Worm (Caenorhabditis elegans) whole organism, L1 larva: Measurements from ENCODE around the gene par-5.

Source experiments
- aly-2 ChIP-seq: fragments of 150-350 bp; optimal IDR thresholded peaks from 2 replicates; lab custom pipeline; 2014; ENCODE audit warnings: missing biosample characterization, missing genetic modification characterization
- egl-13 ChIP-seq: sonication (generic microtip); optimal IDR thresholded peaks from 2 replicates; lab custom pipeline; 2016; ENCODE audit warnings: missing genotype, missing genetic modification reagents, missing genetic modification characterization, missing compliant biosample characterization
- jun-1 ChIP-seq: fragments of 150-350 bp; optimal IDR thresholded peaks from 2 replicates; lab custom pipeline; 2014; ENCODE audit warnings: missing biosample characterization, missing genetic modification reagents, missing genetic modification characterization
- mdl-1 ChIP-seq, 2 experiments: fragments of 150-350 bp; optimal IDR thresholded peaks; 2 replicates each; lab custom pipeline; 2014 to 2017; ENCODE audit warnings: missing biosample characterization in 2 of 2, missing genetic modification characterization in 2 of 2, inconsistent platforms in 1 of 2
- mep-1 ChIP-seq: fragments of 150-350 bp; optimal IDR thresholded peaks from 2 replicates; lab custom pipeline; 2014; ENCODE audit warnings: missing biosample characterization, missing genetic modification characterization
- nhr-11 ChIP-seq: fragments of 150-350 bp; optimal IDR thresholded peaks from 2 replicates; lab custom pipeline; 2014; ENCODE audit warnings: missing biosample characterization, missing genetic modification characterization
- nhr-237 ChIP-seq: fragments of 150-350 bp; optimal IDR thresholded peaks from 2 replicates; lab custom pipeline; 2014; ENCODE audit warnings: missing biosample characterization, missing genetic modification characterization
- nhr-28 ChIP-seq: fragments of 150-350 bp; optimal IDR thresholded peaks from 2 replicates; lab custom pipeline; 2014; ENCODE audit warnings: missing biosample characterization, missing genetic modification characterization
- nhr-77 ChIP-seq: fragments of 150-350 bp; optimal IDR thresholded peaks from 2 replicates; lab custom pipeline; 2014; ENCODE audit warnings: missing biosample characterization, missing genetic modification characterization
- nhr-84 ChIP-seq: sonication (generic microtip); optimal IDR thresholded peaks from 2 replicates; lab custom pipeline; 2017; ENCODE audit warnings: missing biosample characterization, missing genetic modification characterization
- tlp-1 ChIP-seq: fragments of 150-350 bp; optimal IDR thresholded peaks from 2 replicates; lab custom pipeline; 2014; ENCODE audit warnings: missing biosample characterization, missing genetic modification characterization
- ztf-11 ChIP-seq, 2 experiments: sonication (generic microtip); optimal IDR thresholded peaks; 2 replicates each; lab custom pipeline; 2016 to 2017; ENCODE audit warnings: missing genetic modification characterization in 2 of 2, missing biosample characterization in 1 of 2, missing compliant biosample characterization in 1 of 2

DNA sequence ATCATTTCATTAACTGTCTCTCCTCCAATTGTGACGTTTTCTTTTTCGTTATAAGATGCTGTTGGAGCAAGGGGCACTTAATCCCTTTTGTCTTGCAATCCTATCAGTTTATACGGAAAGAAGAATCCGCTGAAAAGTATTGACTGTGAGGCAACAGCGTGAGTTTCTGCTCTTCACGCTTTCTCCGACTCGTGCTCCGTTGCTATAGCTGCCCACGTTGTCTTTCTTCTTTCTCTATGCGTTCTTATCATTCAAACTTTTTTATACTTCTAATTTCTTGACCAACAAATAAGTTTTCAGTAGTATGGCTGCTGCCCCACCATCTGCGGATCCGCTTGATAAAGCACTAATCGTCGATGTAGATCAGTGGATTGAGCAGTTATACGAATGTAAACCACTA lies 36.4 kb upstream of the par-5 start, which contains the start of gene let-92:
- TF ChIP-seq nhr-84 (tag; lab: Kevin White, UChicago) (no peak), tlp-1 (no peak), nhr-77 (tag; lab: Kevin White, UChicago) (no peak), nhr-28 (tag; lab: Kevin White, UChicago) (no peak), jun-1 (tag; lab: Kevin White, UChicago) (no peak), mep-1 (no peak), egl-13 (tag; lab: Kevin White, UChicago) (no peak), ztf-11 (tag; optimal IDR thresholded peaks at IDR 0.05; lab: Kevin White, UChicago) (no peak), nhr-237 (tag; lab: Kevin White, UChicago) (no peak), aly-2 (tag; lab: Kevin White, UChicago) (no peak), mdl-1 (tag; optimal IDR thresholded peaks at IDR 0.05; lab: Kevin White, UChicago) (no peak), nhr-11 (no peak)
